Worm (Caenorhabditis elegans) whole organism, L2 larva: ENCODE measurements around the gene ZK666.14.

Experiments used
- elt-3 ChIP-seq: sonication (generic microtip); optimal IDR thresholded peaks from 2 replicates; lab custom pipeline; 2017; ENCODE audit warnings: missing biosample characterization, missing genetic modification characterization
- lin-39 ChIP-seq: fragments of 150-350 bp; optimal IDR thresholded peaks from 2 replicates; lab custom pipeline; 2014; ENCODE audit warnings: missing biosample characterization, missing genetic modification reagents, missing genetic modification characterization
- lsy-2 ChIP-seq, 2 experiments: fragments of 150-350 bp in 1 of 2; sonication (generic microtip) in 1 of 2; optimal IDR thresholded peaks; 2 replicates each; lab custom pipeline; 2014 to 2017; ENCODE audit warnings: missing biosample characterization in 2 of 2, missing genetic modification characterization in 2 of 2
- nhr-10 ChIP-seq: sonication (generic microtip); optimal IDR thresholded peaks from 2 replicates; lab custom pipeline; 2017; ENCODE audit warnings: missing biosample characterization, missing genetic modification characterization
- nhr-77 ChIP-seq: fragments of 150-350 bp; optimal IDR thresholded peaks from 2 replicates; lab custom pipeline; 2014; ENCODE audit warnings: missing biosample characterization, missing genetic modification characterization

DNA sequence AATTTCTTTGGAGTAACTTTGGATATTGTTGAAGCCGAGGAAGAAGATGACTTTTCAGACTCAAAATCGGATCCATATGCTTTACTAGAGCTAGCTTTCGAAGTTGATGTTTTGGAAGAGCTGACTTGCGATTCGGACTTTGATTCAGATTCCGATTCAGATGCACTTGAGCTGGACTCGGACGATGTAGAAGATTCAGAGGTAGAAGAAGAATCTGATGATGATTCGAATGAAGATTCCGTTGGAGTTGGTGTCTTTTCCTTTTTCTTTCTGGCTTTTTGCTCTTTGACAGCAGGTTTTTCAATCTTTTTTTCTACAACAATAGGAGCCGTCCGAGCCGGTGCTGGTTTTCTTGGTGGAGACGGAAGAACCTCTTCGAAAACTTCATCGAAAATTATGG lies 13.3 kb downstream of the ZK666.14 start:
- TF ChIP-seq nhr-77 (tag; lab: Kevin White, UChicago) (no peak), lsy-2 (tag; optimal IDR thresholded peaks at IDR 0.05; lab: Kevin White, UChicago) (no peak), elt-3 (tag; lab: Kevin White, UChicago) (no peak), nhr-10 (tag; lab: Kevin White, UChicago) (no peak), lin-39 (no peak)
